Fruit fly (Drosophila melanogaster): ENCODE results near the gene Kap3.

dm6 chrX:11322257-11322656, 17.6 kb downstream of the Kap3 start, which contains the start of gene sisA:
- no peak for TF ChIP-seq CG7045 (GFP tag; optimal IDR thresholded peaks at IDR 0.05)
- no peak for TF ChIP-seq Clk (GFP tag; optimal IDR thresholded peaks at IDR 0.05)
- no peak for TF ChIP-seq CG5204 (GFP tag; optimal IDR thresholded peaks at IDR 0.05)
